Fruit fly (Drosophila melanogaster): Measurements from ENCODE around the gene CG33500.

DNA sequence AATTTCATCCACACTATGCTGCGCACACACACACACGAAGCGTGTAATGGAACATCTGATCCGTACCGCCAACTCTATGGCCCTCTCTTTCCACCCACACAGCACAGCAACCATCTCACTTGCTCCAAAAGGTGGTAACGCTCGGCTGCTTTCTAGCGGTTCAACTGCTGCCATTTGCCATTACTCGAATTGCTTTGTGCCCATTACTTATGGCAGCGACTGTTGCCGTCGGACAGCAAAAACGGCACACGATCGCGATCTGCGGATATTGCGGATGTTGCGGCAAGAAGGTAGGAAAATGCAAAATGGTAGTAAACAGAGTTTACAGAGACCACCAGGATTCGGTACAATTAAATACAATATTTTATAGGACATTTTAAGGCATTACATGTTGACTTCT lies 46.4 kb downstream of the CG33500 start:
- TF ChIP-seq rn (GFP tag; IDR thresholded peaks at IDR 0.05) (no peak), Pif1B (GFP tag; optimal IDR thresholded peaks at IDR 0.05) (no peak), CG8301 (tag; optimal IDR thresholded peaks at IDR 0.05) (no peak), Pif1A (GFP tag; optimal IDR thresholded peaks at IDR 0.05) (no peak)
